Worm (Caenorhabditis elegans): ENCODE data around the gene C05D11.13.

DNA sequence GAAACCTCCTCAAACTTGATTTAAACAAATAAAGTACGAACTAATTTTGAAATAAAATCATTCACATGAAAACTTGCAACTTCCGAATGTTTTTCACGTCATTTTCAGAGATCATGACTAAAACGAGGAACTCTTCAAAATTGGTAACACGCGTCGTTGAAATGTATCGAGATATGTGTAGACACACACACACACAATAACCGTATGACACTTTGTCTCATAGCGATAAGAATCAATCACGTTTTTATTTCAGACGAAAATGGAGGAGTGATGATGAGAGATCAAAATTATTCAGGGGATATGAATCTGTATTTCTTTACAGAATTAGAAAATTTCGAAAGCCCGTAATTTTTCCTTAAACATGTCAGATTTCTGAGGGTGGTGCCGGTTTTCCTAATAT lies 21.7 kb downstream of the C05D11.13 start:
- TF ChIP-seq unc-39 (tag; optimal IDR thresholded peaks at IDR 0.05) (no peak), nhr-237 (tag; optimal IDR thresholded peaks at IDR 0.05) (no peak), elt-1 (tag; optimal IDR thresholded peaks at IDR 0.05; ENCODE audit: borderline replicate concordance, insufficient read depth) (no peak), snpc-4 (tag; optimal IDR thresholded peaks at IDR 0.05) (no peak), blmp-1 (tag; optimal IDR thresholded peaks at IDR 0.05) (no peak), pha-4 (tag; optimal IDR thresholded peaks at IDR 0.05) (no peak), ceh-39 (tag; optimal IDR thresholded peaks at IDR 0.05) (no peak), nhr-28 (tag; optimal IDR thresholded peaks at IDR 0.05) (no peak)

Measured in whole organism, mixed stage, embryonic.